Worm (Caenorhabditis elegans) whole organism, L4 larva: ENCODE measurements around the gene Y38C1BA.4.
A peak's percentile ranks its signal among the peaks of the same experiment; 100 is the strongest.
"Not testable (repeated sequence)": the region's sequence is repeated elsewhere in the genome, so short reads cannot be mapped to it uniquely, and the experiment has no call there.

ENCODE experiments used
- D1046.2 ChIP-seq: fragments of 200-800 bp; sonication (Bioruptor generic); IDR thresholded peaks from 2 replicates; pipeline ENCODE4 v1.3.6; 2022; ENCODE audit warnings: missing genetic modification characterization, missing compliant biosample characterization
- F26F4.8 ChIP-seq: fragments of 200-800 bp; sonication (Bioruptor generic); conservative IDR thresholded peaks from 2 replicates; pipeline ENCODE4 v1.3.6; 2022; ENCODE audit warnings: missing genetic modification characterization, missing compliant biosample characterization
- F44E2.7 ChIP-seq: fragments of 200-800 bp; sonication (Bioruptor generic); IDR thresholded peaks from 2 replicates; pipeline ENCODE4 v2.1.2; 2022; ENCODE audit warnings: missing genetic modification characterization, missing compliant biosample characterization
- T26A8.4 ChIP-seq: fragments of 200-800 bp; sonication (Bioruptor generic); IDR thresholded peaks from 2 replicates; pipeline ENCODE4 v1.3.6; 2022; ENCODE audit warnings: missing genetic modification characterization, missing compliant biosample characterization
- Y105C5A.15 ChIP-seq: fragments of 200-800 bp; sonication (Bioruptor generic); IDR thresholded peaks from 2 replicates; pipeline ENCODE4 v1.3.6; 2022; ENCODE audit warnings: missing genetic modification characterization, missing compliant biosample characterization
- Y48G9A.11 ChIP-seq: fragments of 200-800 bp; sonication (Bioruptor generic); IDR thresholded peaks from 2 replicates; pipeline ENCODE4 v1.3.6; 2022; ENCODE audit warnings: missing genetic modification reagents, missing genetic modification characterization, missing compliant biosample characterization
- Y75B8A.6 ChIP-seq: fragments of 200-800 bp; sonication (Bioruptor generic); IDR thresholded peaks from 2 replicates; pipeline ENCODE4 v1.3.6; 2022; ENCODE audit warnings: missing genetic modification reagents, missing genetic modification characterization, missing compliant biosample characterization
- ZK337.2 ChIP-seq: fragments of 200-800 bp; sonication (Bioruptor generic); IDR thresholded peaks from 2 replicates; pipeline ENCODE4 v1.3.6; 2022; ENCODE audit warnings: missing genetic modification reagents, missing genetic modification characterization, missing compliant biosample characterization
- ZK546.5 ChIP-seq, 2 experiments: sonication (generic microtip); optimal IDR thresholded peaks; 2 replicates each; lab custom pipeline; 2017; ENCODE audit warnings: missing biosample characterization in 2 of 2, missing genetic modification characterization in 2 of 2
- arid-1 ChIP-seq: fragments of 200-800 bp; sonication (Bioruptor generic); conservative IDR thresholded peaks from 2 replicates; pipeline ENCODE4 v1.3.6; 2022; ENCODE audit warnings: missing genetic modification reagents, missing genetic modification characterization, missing compliant biosample characterization
- ceh-20 ChIP-seq: fragments of 200-800 bp; sonication (Bioruptor generic); IDR thresholded peaks from 2 replicates; pipeline ENCODE4 v1.3.6; 2022; ENCODE audit warnings: missing genetic modification reagents, missing genetic modification characterization, missing compliant biosample characterization
- ceh-44 ChIP-seq: fragments of 200-800 bp; sonication (Bioruptor generic); IDR thresholded peaks from 2 replicates; pipeline ENCODE4 v1.3.6; 2022; ENCODE audit warnings: missing genetic modification reagents, missing genetic modification characterization, missing compliant biosample characterization
- ctbp-1 ChIP-seq: fragments of 200-800 bp; sonication (Bioruptor generic); IDR thresholded peaks from 2 replicates; pipeline ENCODE4 v1.3.6; 2022; ENCODE audit warnings: missing genetic modification reagents, missing genetic modification characterization, missing compliant biosample characterization
- daf-8 ChIP-seq: fragments of 200-800 bp; sonication (Bioruptor generic); IDR thresholded peaks from 2 replicates; pipeline ENCODE4 v1.3.6; 2022; ENCODE audit warnings: missing genetic modification characterization, missing compliant biosample characterization
- dmd-6 ChIP-seq: fragments of 200-800 bp; sonication (Bioruptor generic); IDR thresholded peaks from 2 replicates; pipeline ENCODE4 v1.3.6; 2022; ENCODE audit warnings: missing genetic modification reagents, missing genetic modification characterization, missing compliant biosample characterization
- dmd-8 ChIP-seq: fragments of 200-800 bp; sonication (Bioruptor generic); IDR thresholded peaks from 2 replicates; pipeline ENCODE4 v1.3.6; 2022; ENCODE audit warnings: missing genetic modification characterization, missing compliant biosample characterization
- dmd-9 ChIP-seq: fragments of 200-800 bp; sonication (Bioruptor generic); IDR thresholded peaks from 2 replicates; pipeline ENCODE4 v1.3.6; 2022; ENCODE audit warnings: missing genetic modification reagents, missing genetic modification characterization, missing compliant biosample characterization
- egl-43 ChIP-seq: fragments of 200-800 bp; sonication (Bioruptor generic); IDR thresholded peaks from 2 replicates; pipeline ENCODE4 v1.3.6; 2022; ENCODE audit warnings: missing genetic modification reagents, missing genetic modification characterization, missing compliant biosample characterization
- fos-1 ChIP-seq: fragments of 150-350 bp; optimal IDR thresholded peaks from 2 replicates; lab custom pipeline; 2014; ENCODE audit warnings: missing biosample characterization, missing genetic modification characterization
- hmg-1.1 ChIP-seq: fragments of 200-800 bp; sonication (Bioruptor generic); IDR thresholded peaks from 2 replicates; pipeline ENCODE4 v1.3.6; 2022; ENCODE audit warnings: missing genetic modification reagents, missing genetic modification characterization, missing compliant biosample characterization
- lim-7 ChIP-seq: fragments of 200-800 bp; sonication (Bioruptor generic); IDR thresholded peaks from 2 replicates; pipeline ENCODE4 v1.3.6; 2022; ENCODE audit warnings: missing genetic modification characterization, missing compliant biosample characterization
- lin-1 ChIP-seq: fragments of 200-800 bp; sonication (Bioruptor generic); IDR thresholded peaks from 2 replicates; pipeline ENCODE4 v1.3.6; 2022; ENCODE audit warnings: missing genetic modification reagents, missing genetic modification characterization, missing compliant biosample characterization
- lin-29 ChIP-seq: fragments of 200-800 bp; sonication (Bioruptor generic); IDR thresholded peaks from 2 replicates; pipeline ENCODE4 v1.3.6; 2022; ENCODE audit warnings: missing genetic modification reagents, missing genetic modification characterization, missing compliant biosample characterization
- lin-38 ChIP-seq: fragments of 200-800 bp; sonication (Bioruptor generic); IDR thresholded peaks from 2 replicates; pipeline ENCODE4 v1.3.6; 2022; ENCODE audit warnings: missing genetic modification reagents, missing genetic modification characterization, missing compliant biosample characterization
- madf-5 ChIP-seq, 2 experiments: fragments of 200-800 bp; sonication (Bioruptor generic); IDR thresholded peaks; 2 replicates each; pipeline ENCODE4 v1.3.6; 2022; ENCODE audit warnings: missing compliant biosample characterization in 2 of 2, missing genetic modification characterization in 2 of 2
- madf-9 ChIP-seq: fragments of 200-800 bp; sonication (Bioruptor generic); conservative IDR thresholded peaks from 2 replicates; pipeline ENCODE4 v1.3.6; 2022; ENCODE audit warnings: missing genetic modification reagents, missing genetic modification characterization, missing compliant biosample characterization
- mdt-29 ChIP-seq: fragments of 200-800 bp; sonication (Bioruptor generic); IDR thresholded peaks from 2 replicates; pipeline ENCODE4 v1.3.6; 2022; ENCODE audit warnings: missing genetic modification reagents, missing genetic modification characterization, missing compliant biosample characterization
- mxl-2 ChIP-seq: fragments of 200-800 bp; sonication (Bioruptor generic); conservative IDR thresholded peaks from 2 replicates; pipeline ENCODE4 v1.3.6; 2022; ENCODE audit warnings: missing genetic modification reagents, missing genetic modification characterization, missing compliant biosample characterization
- nhr-41 ChIP-seq: fragments of 200-800 bp; sonication (Bioruptor generic); IDR thresholded peaks from 2 replicates; pipeline ENCODE4 v1.3.6; 2022; ENCODE audit warnings: missing genetic modification reagents, missing genetic modification characterization, missing compliant biosample characterization
- nhr-42 ChIP-seq: fragments of 200-800 bp; sonication (Bioruptor generic); IDR thresholded peaks from 2 replicates; pipeline ENCODE4 v1.3.6; 2022; ENCODE audit warnings: missing genetic modification characterization, missing compliant biosample characterization
- pha-4 ChIP-seq, 2 experiments: fragments of 150-350 bp in 1 of 2; fragments of 200-800 bp in 1 of 2; sonication (Bioruptor generic) in 1 of 2; IDR thresholded peaks in 1 of 2; optimal IDR thresholded peaks in 1 of 2; 2 replicates each; pipeline versions ENCODE4 v1.3.6 to Lab custom; 2014 to 2022; ENCODE audit warnings: missing genetic modification characterization in 2 of 2, missing genetic modification reagents in 2 of 2, missing biosample characterization in 1 of 2, missing compliant biosample characterization in 1 of 2
- php-3 ChIP-seq: fragments of 200-800 bp; sonication (Bioruptor generic); IDR thresholded peaks from 2 replicates; pipeline ENCODE4 v1.3.6; 2022; ENCODE audit warnings: missing genetic modification reagents, missing genetic modification characterization, missing compliant biosample characterization
- saeg-2 ChIP-seq: fragments of 200-800 bp; sonication (Bioruptor generic); IDR thresholded peaks from 2 replicates; pipeline ENCODE4 v1.3.6; 2022; ENCODE audit warnings: missing genetic modification reagents, missing genetic modification characterization, missing compliant biosample characterization
- set-16 ChIP-seq: fragments of 200-800 bp; sonication (Bioruptor generic); IDR thresholded peaks from 2 replicates; pipeline ENCODE4 v1.3.6; 2022; ENCODE audit warnings: missing genetic modification reagents, missing genetic modification characterization, missing compliant biosample characterization
- snpc-1.2 ChIP-seq: fragments of 200-800 bp; sonication (Bioruptor generic); IDR thresholded peaks from 2 replicates; pipeline ENCODE4 v1.3.6; 2022; ENCODE audit warnings: missing genetic modification reagents, missing genetic modification characterization, missing compliant biosample characterization
- tag-97 ChIP-seq: fragments of 200-800 bp; sonication (Bioruptor generic); IDR thresholded peaks from 2 replicates; pipeline ENCODE4 v1.3.6; 2022; ENCODE audit warnings: missing genetic modification characterization, missing compliant biosample characterization
- tra-1 ChIP-seq: fragments of 200-800 bp; sonication (Bioruptor generic); IDR thresholded peaks from 2 replicates; pipeline ENCODE4 v1.3.6; 2022; ENCODE audit warnings: missing genetic modification reagents, missing genetic modification characterization, missing compliant biosample characterization
- vab-7 ChIP-seq: fragments of 200-800 bp; sonication (Bioruptor generic); IDR thresholded peaks from 2 replicates; pipeline ENCODE4 v1.3.6; 2022; ENCODE audit warnings: missing genetic modification reagents, missing genetic modification characterization, missing compliant biosample characterization
- zfp-3 ChIP-seq: fragments of 200-800 bp; sonication (Bioruptor generic); conservative IDR thresholded peaks from 2 replicates; pipeline ENCODE4 v1.3.6; 2022; ENCODE audit warnings: missing genetic modification reagents, missing genetic modification characterization, missing compliant biosample characterization
- zip-11 ChIP-seq: fragments of 200-800 bp; sonication (Bioruptor generic); IDR thresholded peaks from 2 replicates; pipeline ENCODE4 v1.3.6; 2022; ENCODE audit warnings: missing genetic modification characterization, missing compliant biosample characterization

Y38C1BA.4 gene

DNA sequence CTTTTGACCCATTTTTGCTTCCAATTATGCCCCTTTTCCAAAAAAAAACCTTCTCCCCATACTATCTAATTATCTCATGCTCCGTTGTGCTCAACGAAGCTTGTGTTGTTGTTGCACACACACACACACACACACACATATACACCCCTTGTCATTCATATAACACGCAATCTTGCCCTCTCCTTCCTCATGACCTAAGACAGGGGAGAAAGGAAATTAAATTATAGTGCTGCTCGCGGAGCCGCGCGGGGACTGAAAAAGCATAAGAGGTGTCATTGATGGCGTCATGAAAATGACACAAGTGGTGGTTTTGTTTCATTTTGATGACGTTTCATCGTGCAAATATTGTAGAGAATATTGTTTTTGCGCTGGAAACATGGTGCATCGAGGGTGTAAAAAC is 5.1 kb downstream of the Y38C1BA.4 start (continued):
- no peak for TF ChIP-seq daf-8 (GFP tag; lab: Robert Waterston, UW)
- no peak for TF ChIP-seq ZK546.5 (tag; optimal IDR thresholded peaks at IDR 0.05; lab: Kevin White, UChicago)

DNA sequence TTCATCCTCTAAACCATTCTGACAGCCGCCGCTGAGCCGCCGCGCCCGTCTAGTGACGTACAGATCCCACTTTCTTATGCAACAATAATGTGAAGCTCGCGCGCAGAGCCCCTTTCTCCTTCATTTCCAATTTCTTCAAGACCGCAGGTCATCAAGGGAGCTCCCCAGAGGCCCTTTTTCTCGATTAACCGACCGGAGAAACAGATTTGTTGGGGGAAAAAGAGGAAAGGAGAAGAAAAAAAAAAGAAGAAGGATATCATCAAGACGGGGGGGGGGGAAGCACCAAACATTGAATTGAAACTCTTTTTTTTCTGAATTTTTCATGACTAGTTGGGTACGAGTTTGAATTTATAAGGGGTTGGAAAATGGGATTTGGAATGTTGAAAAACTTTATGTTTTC is 5.7 kb downstream of the Y38C1BA.4 start:
- TF ChIP-seq set-16 (GFP tag; lab: Robert Waterston, UW) (peak; percentile 35; the same call in 1 of the 2 replicates), ctbp-1 (0 out of 2 replicates have a peak, but pooled peaks have one; percentile 29), fos-1 (tag; lab: Kevin White, UChicago) (no peak)

DNA sequence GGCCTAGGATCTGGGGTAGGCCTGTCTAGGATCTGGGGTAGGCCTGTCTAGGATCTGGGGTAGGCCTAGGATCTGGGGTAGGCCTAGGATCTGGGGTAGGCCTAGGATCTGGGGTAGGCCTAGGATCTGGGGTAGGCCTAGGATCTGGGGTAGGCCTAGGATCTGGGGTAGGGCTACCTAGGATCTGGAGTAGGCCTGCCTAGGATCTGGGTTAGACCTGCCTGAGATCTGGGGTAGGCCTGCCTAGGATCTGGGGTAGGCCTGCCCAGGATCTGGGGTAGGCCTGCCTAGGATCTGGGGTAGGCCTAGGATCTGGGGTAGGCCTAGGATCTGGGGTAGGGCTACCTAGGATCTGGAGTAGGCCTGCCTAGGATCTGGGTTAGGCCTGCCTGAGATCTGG is 9.5 kb downstream of the Y38C1BA.4 start:
- peak; percentile 91 for TF ChIP-seq zip-11 (GFP tag; lab: Robert Waterston, UW)
- TF ChIP-seq nhr-42 (GFP tag; lab: Robert Waterston, UW), result peak; percentile 95
- peak; percentile 80; the same call in 1 of the 2 replicates for TF ChIP-seq hmg-1.1 (GFP tag; lab: Robert Waterston, UW)
- TF ChIP-seq mdt-29 (GFP tag; lab: Robert Waterston, UW), result peak; percentile 94
- TF ChIP-seq daf-8 (GFP tag; lab: Robert Waterston, UW), result peak; percentile 97
- TF ChIP-seq php-3 (GFP tag; lab: Robert Waterston, UW), result peak; percentile 98
- TF ChIP-seq ceh-20 (GFP tag; lab: Robert Waterston, UW), result peak; percentile 85; the same call in 1 of the 2 replicates
- TF ChIP-seq D1046.2 (GFP tag; lab: Robert Waterston, UW), result peak; percentile 97
- TF ChIP-seq egl-43 (GFP tag; lab: Robert Waterston, UW), result peak; percentile 100
- peak; percentile 90 for TF ChIP-seq T26A8.4
- TF ChIP-seq saeg-2 (GFP tag; lab: Robert Waterston, UW), result peak; percentile 95
- TF ChIP-seq tag-97 (GFP tag; lab: Robert Waterston, UW), result peak; percentile 92
- peak; percentile 99 for TF ChIP-seq set-16 (GFP tag; lab: Robert Waterston, UW)
- peak; percentile 94 for TF ChIP-seq mxl-2
- peak; percentile 84 for TF ChIP-seq pha-4 (GFP tag; IDR thresholded peaks at IDR 0.05; lab: Robert Waterston, UW)
- not testable (repeated sequence) for TF ChIP-seq pha-4 (tag; optimal IDR thresholded peaks at IDR 0.05; lab: Kevin White, UChicago)
- peak; percentile 100 for TF ChIP-seq dmd-8 (GFP tag; lab: Robert Waterston, UW)
- peak; percentile 94 for TF ChIP-seq ceh-44
- TF ChIP-seq madf-9 (GFP tag; lab: Robert Waterston, UW), result peak; percentile 88
- TF ChIP-seq nhr-41 (GFP tag; lab: Robert Waterston, UW), result peak; percentile 96
- peak; percentile 96 for TF ChIP-seq ZK337.2 (GFP tag; lab: Robert Waterston, UW)
- peak; percentile 98 for TF ChIP-seq Y75B8A.6 (GFP tag; lab: Robert Waterston, UW)
- peak; percentile 94 for TF ChIP-seq tra-1
- peak; percentile 93 for TF ChIP-seq snpc-1.2 (GFP tag; lab: Robert Waterston, UW)
- TF ChIP-seq arid-1 (GFP tag; lab: Robert Waterston, UW), result peak; percentile 94
- peak; percentile 71 for TF ChIP-seq dmd-6 (GFP tag; lab: Robert Waterston, UW)
- TF ChIP-seq ctbp-1, result peak; percentile 93
- TF ChIP-seq Y105C5A.15, result peak; percentile 98
- TF ChIP-seq lin-38, result peak; percentile 74
- peak; percentile 100 for TF ChIP-seq F26F4.8
- peak; percentile 94 for TF ChIP-seq vab-7 (GFP tag; lab: Robert Waterston, UW)
- peak; percentile 99 for TF ChIP-seq madf-5 (GFP tag; IDR thresholded peaks at IDR 0.05; lab: Robert Waterston, UW)
- peak; percentile 87 for TF ChIP-seq Y48G9A.11 (GFP tag; lab: Robert Waterston, UW)
- peak; percentile 91 for TF ChIP-seq lin-1
- TF ChIP-seq zfp-3 (GFP tag; lab: Robert Waterston, UW), result peak; percentile 92
- peak; percentile 100 for TF ChIP-seq F44E2.7 (GFP tag; lab: Robert Waterston, UW)
- peak; percentile 97 for TF ChIP-seq dmd-9 (GFP tag; lab: Robert Waterston, UW)
- peak; percentile 90 for TF ChIP-seq lin-29 (GFP tag; lab: Robert Waterston, UW)
- TF ChIP-seq lim-7 (GFP tag; lab: Robert Waterston, UW), result peak; percentile 100
- TF ChIP-seq, all 104 proteins: peak for 38; not testable (repeated sequence) for 66
